Worm (Caenorhabditis elegans): ENCODE results near the gene ham-3.

Gene ham-3

ce11 chrIII:10095377-10095776 is 25.2 kb upstream of the ham-3 start:
- TF ChIP-seq lsy-2 (tag; optimal IDR thresholded peaks at IDR 0.05) (peak in 1 of 2 experiments; percentile 66), dmd-4 (tag; optimal IDR thresholded peaks at IDR 0.05) (no peak)

ce11 chrIII:10096525-10096972 is 24.0 kb upstream of the ham-3 start:
- TF ChIP-seq sem-4 (tag; optimal IDR thresholded peaks at IDR 0.05), result peak; percentile 85
- TF ChIP-seq Y55F3AM.14 (GFP tag; optimal IDR thresholded peaks at IDR 0.05), result peak; percentile 22
- TF ChIP-seq nhr-10 (tag; optimal IDR thresholded peaks at IDR 0.05), result no peak
- peak; percentile 81 to 94 for TF ChIP-seq lsy-2 (tag; optimal IDR thresholded peaks at IDR 0.05)
- TF ChIP-seq zag-1 (tag; optimal IDR thresholded peaks at IDR 0.05), result peak; percentile 86
- TF ChIP-seq lin-11 (tag; optimal IDR thresholded peaks at IDR 0.05), result peak; percentile 84
- no peak for TF ChIP-seq ceh-16 (tag; optimal IDR thresholded peaks at IDR 0.05)
- peak; percentile 45 for TF ChIP-seq ceh-82 (tag; optimal IDR thresholded peaks at IDR 0.05)
- peak; percentile 80 for TF ChIP-seq unc-62 (GFP tag; optimal IDR thresholded peaks at IDR 0.05)
- TF ChIP-seq nhr-12 (tag; optimal IDR thresholded peaks at IDR 0.05), result no peak
- TF ChIP-seq fos-1 (tag; optimal IDR thresholded peaks at IDR 0.05), result peak; percentile 80
- peak; percentile 18 for TF ChIP-seq R02D3.7 (tag; optimal IDR thresholded peaks at IDR 0.05)
- peak; percentile 97 for TF ChIP-seq F13H6.1 (tag; optimal IDR thresholded peaks at IDR 0.05)
- TF ChIP-seq unc-55 (GFP tag; optimal IDR thresholded peaks at IDR 0.05), result peak; percentile 92
- TF ChIP-seq peb-1 (tag; optimal IDR thresholded peaks at IDR 0.05), result no peak
- no peak for TF ChIP-seq skn-1 (tag; optimal IDR thresholded peaks at IDR 0.05)
- no peak for TF ChIP-seq nhr-23 (tag; optimal IDR thresholded peaks at IDR 0.05)
- peak; percentile 54 for TF ChIP-seq snpc-4 (tag; optimal IDR thresholded peaks at IDR 0.05)
- TF ChIP-seq ZK546.5 (tag; optimal IDR thresholded peaks at IDR 0.05), result peak; percentile 42
- no peak for TF ChIP-seq ztf-11 (tag; optimal IDR thresholded peaks at IDR 0.05)
- peak; percentile 77 for TF ChIP-seq gmeb-1 (tag; optimal IDR thresholded peaks at IDR 0.05)
- TF ChIP-seq nhr-237 (tag; optimal IDR thresholded peaks at IDR 0.05), result peak; percentile 60
- TF ChIP-seq nhr-11 (tag; optimal IDR thresholded peaks at IDR 0.05), result no peak
- peak; percentile 94 for TF ChIP-seq egl-27 (tag; optimal IDR thresholded peaks at IDR 0.05)
- TF ChIP-seq mab-5 (tag; optimal IDR thresholded peaks at IDR 0.05), result peak; percentile 85
- peak; percentile 77 for TF ChIP-seq sma-3 (GFP tag; optimal IDR thresholded peaks at IDR 0.05)
- no peak for TF ChIP-seq alr-1 (tag; optimal IDR thresholded peaks at IDR 0.05)
- TF ChIP-seq aly-2 (tag; optimal IDR thresholded peaks at IDR 0.05), result no peak
- peak; percentile 94 for TF ChIP-seq sma-9 (GFP tag; optimal IDR thresholded peaks at IDR 0.05)
- no peak for TF ChIP-seq sma-9 (tag; optimal IDR thresholded peaks at IDR 0.05)
- TF ChIP-seq unc-39 (tag; optimal IDR thresholded peaks at IDR 0.05), result no peak
- TF ChIP-seq nhr-6 (tag; optimal IDR thresholded peaks at IDR 0.05), result peak; percentile 89
- TF ChIP-seq C34F6.9 (tag; optimal IDR thresholded peaks at IDR 0.05), result peak; percentile 97
- peak; percentile 86 for TF ChIP-seq ztf-4 (tag; optimal IDR thresholded peaks at IDR 0.05)
- TF ChIP-seq nhr-77 (tag; optimal IDR thresholded peaks at IDR 0.05), result peak; percentile 59
- TF ChIP-seq ama-1 (optimal IDR thresholded peaks at IDR 0.05), result no peak
- TF ChIP-seq lin-39 (tag; optimal IDR thresholded peaks at IDR 0.05), result no peak
- TF ChIP-seq elt-3 (tag; optimal IDR thresholded peaks at IDR 0.05), result no peak
- TF ChIP-seq lin-13 (GFP tag; optimal IDR thresholded peaks at IDR 0.05), result peak; percentile 83
- TF ChIP-seq dmd-4 (tag; optimal IDR thresholded peaks at IDR 0.05), result no peak
- no peak for TF ChIP-seq mbf-1 (tag; optimal IDR thresholded peaks at IDR 0.05)
- TF ChIP-seq elt-1 (tag; optimal IDR thresholded peaks at IDR 0.05), result no peak
- peak; percentile 77 for TF ChIP-seq nhr-25 (tag; optimal IDR thresholded peaks at IDR 0.05)
- peak; percentile 20 for TF ChIP-seq blmp-1 (tag; optimal IDR thresholded peaks at IDR 0.05; ENCODE audit: insufficient read depth)
- peak; percentile 96 to 97 for TF ChIP-seq mdl-1 (tag; optimal IDR thresholded peaks at IDR 0.05)
- TF ChIP-seq crh-2 (tag; optimal IDR thresholded peaks at IDR 0.05), result peak; percentile 90
- peak; percentile 91 for TF ChIP-seq nhr-129 (tag; optimal IDR thresholded peaks at IDR 0.05)
- no peak for TF ChIP-seq ztf-1 (GFP tag; conservative IDR thresholded peaks at IDR 0.05)
- peak; percentile 85 for TF ChIP-seq nhr-21 (tag; optimal IDR thresholded peaks at IDR 0.05)

All from whole organism, L2 larva.